Worm (Caenorhabditis elegans): ENCODE results near the gene Y39A1A.24.
A peak's percentile ranks its signal among the peaks of the same experiment; 100 is the strongest.

DNA sequence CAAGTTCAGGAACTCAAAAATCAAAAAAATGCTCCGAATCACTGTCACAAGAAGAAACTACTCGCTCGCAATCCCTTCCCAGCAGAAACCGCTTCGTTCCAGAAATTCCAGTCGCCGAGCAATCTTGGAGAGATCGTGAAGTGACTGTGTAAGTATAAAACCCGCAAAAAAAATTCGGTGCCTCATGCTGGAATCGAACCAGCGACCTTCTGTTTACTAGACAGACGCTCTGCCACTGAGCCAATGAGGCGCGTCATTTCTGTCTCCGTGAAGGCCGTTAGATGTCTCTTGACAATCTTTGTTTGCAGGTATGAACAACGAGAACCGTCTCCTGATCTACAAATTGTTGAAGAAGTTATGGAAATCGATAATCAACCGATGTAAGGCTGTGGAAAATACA, 12.1 kb downstream of the Y39A1A.24 start:
- TF ChIP-seq lin-13 (tag; optimal IDR thresholded peaks at IDR 0.05), result peak; percentile 35
- no peak for TF ChIP-seq snpc-4 (tag; optimal IDR thresholded peaks at IDR 0.05)
- no peak for TF ChIP-seq unc-39 (tag; optimal IDR thresholded peaks at IDR 0.05)
- TF ChIP-seq ztf-11 (tag; optimal IDR thresholded peaks at IDR 0.05), result peak; percentile 41
- no peak for TF ChIP-seq zip-8 (tag; optimal IDR thresholded peaks at IDR 0.05)
- peak; percentile 87 for TF ChIP-seq mls-2 (tag; optimal IDR thresholded peaks at IDR 0.05)
